Fruit fly (Drosophila melanogaster) whole organism, larva: ENCODE data around the gene CG33189.

Experiments used
- noc ChIP-seq: fragments of 200-800 bp; sonication (Bioruptor generic); optimal IDR thresholded peaks from 3 replicates; lab custom pipeline; 2019; ENCODE audit warnings: missing biosample characterization, mild to moderate bottlenecking, missing genetic modification characterization, moderate library complexity

Gene CG33189

DNA sequence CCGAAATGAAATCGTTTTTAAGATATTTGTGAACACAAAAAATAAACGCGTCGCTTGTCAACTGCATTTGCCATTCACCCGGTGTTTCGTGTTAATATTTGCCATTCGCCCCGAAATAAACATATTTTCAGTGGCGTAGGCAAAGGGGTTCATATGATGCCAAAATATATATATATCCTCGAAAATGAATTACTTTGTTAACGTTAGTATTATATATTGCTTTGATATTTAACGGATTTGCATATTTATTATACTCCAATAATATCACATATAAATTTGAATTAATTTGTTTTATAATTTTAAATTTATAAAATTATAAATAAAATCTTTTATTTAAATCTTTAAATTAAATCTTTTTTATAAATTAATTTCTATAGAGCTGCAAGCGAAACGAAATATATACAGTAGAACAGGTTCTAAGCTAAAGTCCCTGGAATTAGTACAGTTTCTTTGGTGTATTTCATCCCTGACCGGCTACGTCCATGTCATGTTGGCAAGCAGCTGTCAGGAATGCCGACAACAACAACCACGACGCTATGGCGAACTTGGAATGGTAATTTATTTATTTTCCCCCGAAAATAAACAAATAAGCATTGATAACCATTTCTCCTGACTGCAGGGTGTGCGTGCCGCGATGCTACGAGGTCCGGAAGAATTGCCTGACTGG lies 48.9 kb downstream of the CG33189 start, which contains the start of the genes M1BP and CG8202:
TSS of gene M1BP (minus strand) at position 102 of the 667 bp plus-strand sequence.
TSS of gene CG8202 (plus strand) at position 495 of the 667 bp plus-strand sequence.
- peak; percentile 93 for TF ChIP-seq noc
